Worm (Caenorhabditis elegans): ENCODE measurements around the gene crh-1.

DNA sequence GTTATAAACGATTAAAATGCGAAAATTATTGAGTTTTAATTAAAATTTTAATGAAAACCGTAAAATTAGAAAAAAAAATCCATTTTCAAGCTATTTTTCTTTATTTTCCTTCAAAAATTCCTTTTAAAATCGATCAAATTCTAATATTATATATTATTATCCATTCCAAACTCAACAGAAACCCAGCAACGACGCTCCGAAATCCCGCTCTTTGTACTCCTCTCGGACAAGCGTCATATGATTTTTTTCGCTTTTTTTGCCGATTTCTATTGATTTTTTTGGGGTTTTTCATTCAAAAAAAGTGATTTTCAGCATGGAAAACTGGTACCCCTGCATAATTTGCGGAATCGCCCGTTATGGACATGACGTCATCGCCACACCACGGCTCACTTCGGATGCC is 41.1 kb upstream of the crh-1 start, which contains the start of gene ceh-91:
- TF ChIP-seq dmd-4 (tag; optimal IDR thresholded peaks at IDR 0.05; ENCODE audit: borderline replicate concordance) (no peak), fkh-10 (GFP tag; optimal IDR thresholded peaks at IDR 0.05) (no peak), hlh-8 (tag; optimal IDR thresholded peaks at IDR 0.05) (no peak), pha-2 (tag; optimal IDR thresholded peaks at IDR 0.05) (no peak), odd-2 (tag; optimal IDR thresholded peaks at IDR 0.05) (no peak), ceh-18 (tag; optimal IDR thresholded peaks at IDR 0.05) (no peak), pha-4 (tag; optimal IDR thresholded peaks at IDR 0.05) (no peak), hlh-30 (tag; optimal IDR thresholded peaks at IDR 0.05; ENCODE audit: insufficient read depth) (no peak), tbx-2 (tag; optimal IDR thresholded peaks at IDR 0.05) (no peak), elt-2 (tag; optimal IDR thresholded peaks at IDR 0.05) (no peak), nfya-1 (tag; optimal IDR thresholded peaks at IDR 0.05) (no peak), che-1 (tag; optimal IDR thresholded peaks at IDR 0.05) (no peak), ama-1 (optimal IDR thresholded peaks at IDR 0.05) (no peak), ceh-48 (tag; optimal IDR thresholded peaks at IDR 0.05) (no peak)

All from whole organism, late embryonic.